Worm (Caenorhabditis elegans): Measurements from ENCODE around the gene C10C6.13.

ce11 chrIV:11433709-11434108 lies 35.8 kb downstream of the C10C6.13 start:
- peak; percentile 10 for TF ChIP-seq snpc-4 (tag; optimal IDR thresholded peaks at IDR 0.05)
- peak; percentile 44 for TF ChIP-seq egl-27 (tag; optimal IDR thresholded peaks at IDR 0.05)
- no peak for TF ChIP-seq unc-39 (tag; optimal IDR thresholded peaks at IDR 0.05)
- no peak for TF ChIP-seq mdl-1 (tag; optimal IDR thresholded peaks at IDR 0.05)
- TF ChIP-seq nhr-12 (tag; optimal IDR thresholded peaks at IDR 0.05), result no peak
- TF ChIP-seq sma-3 (GFP tag; optimal IDR thresholded peaks at IDR 0.05), result peak; percentile 31
- TF ChIP-seq sma-9 (GFP tag; optimal IDR thresholded peaks at IDR 0.05), result peak; percentile 53
- TF ChIP-seq sma-9 (tag; optimal IDR thresholded peaks at IDR 0.05), result no peak
- TF ChIP-seq elt-1 (tag; optimal IDR thresholded peaks at IDR 0.05), result no peak
- TF ChIP-seq dmd-4 (tag; optimal IDR thresholded peaks at IDR 0.05), result no peak
- peak; percentile 54 for TF ChIP-seq zag-1 (tag; optimal IDR thresholded peaks at IDR 0.05)

All from whole organism, L2 larva.